Fruit fly (Drosophila melanogaster) ovary, adult (tissue): ENCODE measurements around the gene trbl.

Experiments
- CG17801 ChIP-seq: fragments of 200-800 bp; optimal IDR thresholded peaks from 2 replicates; lab custom pipeline; 2019; ENCODE audit warnings: missing biosample characterization, mild to moderate bottlenecking, missing genetic modification characterization, moderate library complexity; ENCODE audit not compliant: partially characterized antibody

trbl gene

dm6 chr3L:20398243-20399222, 2.9 kb downstream of the trbl start:
- peak; percentile 60 for TF ChIP-seq CG17801 (GFP tag; lab: Kevin White, UChicago)

- TF ChIP-seq CG17801 (GFP tag; lab: Kevin White, UChicago), result no peak
These were observed 3.6 kb downstream of the trbl start for dm6 chr3L:20397770-20398169.

dm6 chr3L:20396047-20396446, 5.4 kb downstream of the trbl start:
- no peak for TF ChIP-seq CG17801 (GFP tag; lab: Kevin White, UChicago)

- peak; percentile 75 for TF ChIP-seq CG17801 (GFP tag; lab: Kevin White, UChicago)
These were observed 6.0 kb downstream of the trbl start for dm6 chr3L:20395257-20395909.

dm6 chr3L:20393357-20393756, 8.1 kb downstream of the trbl start, which contains the start of gene CG33969:
CG33969 (minus strand) TSS chr3L:20393553.
- peak; percentile 2 for TF ChIP-seq CG17801 (GFP tag; lab: Kevin White, UChicago)

- no peak for TF ChIP-seq CG17801 (GFP tag; lab: Kevin White, UChicago)
These were observed 12.4 kb downstream of the trbl start for dm6 chr3L:20388983-20389382.

- no peak for TF ChIP-seq CG17801 (GFP tag; lab: Kevin White, UChicago)
These were observed 13.6 kb downstream of the trbl start for dm6 chr3L:20387843-20388163.

dm6 chr3L:20387038-20387842, 14.2 kb downstream of the trbl start:
- TF ChIP-seq CG17801 (GFP tag; lab: Kevin White, UChicago), result no peak

dm6 chr3L:20385969-20386370, 15.4 kb downstream of the trbl start:
- TF ChIP-seq CG17801 (GFP tag; lab: Kevin White, UChicago), result no peak

- no peak for TF ChIP-seq CG17801 (GFP tag; lab: Kevin White, UChicago)
These were observed 16.0 kb downstream of the trbl start for dm6 chr3L:20385408-20385807.

dm6 chr3L:20385006-20385405, 16.4 kb downstream of the trbl start:
- no peak for TF ChIP-seq CG17801 (GFP tag; lab: Kevin White, UChicago)

- TF ChIP-seq CG17801 (GFP tag; lab: Kevin White, UChicago), result peak; percentile 76
These were observed 17.2 kb downstream of the trbl start, which contains the start of the genes CG5498 and fbl for dm6 chr3L:20384086-20384810. CG5498 (minus strand) TSS chr3L:20384109. fbl (plus strand) TSS chr3L:20384429.

dm6 chr3L:20379496-20379895, 21.9 kb downstream of the trbl start:
- TF ChIP-seq CG17801 (GFP tag; lab: Kevin White, UChicago), result no peak

dm6 chr3L:20376564-20376920, 24.9 kb downstream of the trbl start:
- no peak for TF ChIP-seq CG17801 (GFP tag; lab: Kevin White, UChicago)
